Fruit fly (Drosophila melanogaster) whole organism, embryonic: ENCODE data around the gene Jhbp3.

Experiments
- Aef1 ChIP-seq: fragments of 200-800 bp; sonication (Bioruptor generic); IDR thresholded peaks from 3 replicates; pipeline ENCODE4 v1.3.6; 2022; ENCODE audit warnings: missing biosample characterization, missing genetic modification characterization
- CG11504 ChIP-seq: fragments of 200-800 bp; sonication (Bioruptor generic); optimal IDR thresholded peaks from 3 replicates; lab custom pipeline; 2019; ENCODE audit warnings: missing biosample characterization, mild to moderate bottlenecking, missing genetic modification characterization, moderate library complexity
- CG11723 ChIP-seq: fragments of 200-800 bp; sonication (Bioruptor generic); optimal IDR thresholded peaks from 2 replicates; lab custom pipeline; 2017; ENCODE audit warnings: missing biosample characterization, mild to moderate bottlenecking, missing genetic modification characterization
- CG12744 ChIP-seq: fragments of 200-800 bp; sonication (Bioruptor generic); optimal IDR thresholded peaks from 2 replicates; lab custom pipeline; 2016; ENCODE audit warnings: missing biosample characterization, missing genetic modification characterization
- CG12769 ChIP-seq: fragments of 200-800 bp; sonication (Bioruptor generic); optimal IDR thresholded peaks from 2 replicates; lab custom pipeline; 2019; ENCODE audit warnings: missing biosample characterization, mild to moderate bottlenecking, missing genetic modification characterization, moderate library complexity
- CG15269 ChIP-seq: fragments of 200-800 bp; sonication (Bioruptor generic); optimal IDR thresholded peaks from 2 replicates; lab custom pipeline; 2018; ENCODE audit warnings: missing biosample characterization, mild to moderate bottlenecking, missing genetic modification characterization, moderate library complexity
- CG17361 ChIP-seq: fragments of 200-800 bp; sonication (Bioruptor generic); IDR thresholded peaks from 3 replicates; pipeline ENCODE4 v1.3.6; 2022; ENCODE audit warnings: missing biosample characterization, missing genetic modification characterization
- CG17829 ChIP-seq: fragments of 200-800 bp; optimal IDR thresholded peaks from 2 replicates; lab custom pipeline; 2019; ENCODE audit warnings: missing biosample characterization, mild to moderate bottlenecking, missing genetic modification characterization, moderate library complexity
- CG18599 ChIP-seq: fragments of 200-800 bp; sonication (Bioruptor generic); optimal IDR thresholded peaks from 3 replicates; lab custom pipeline; 2017; ENCODE audit warnings: missing biosample characterization, missing genetic modification characterization, mild to moderate bottlenecking, moderate library complexity, missing genetic modification reagents
- CG2199 ChIP-seq: fragments of 200-800 bp; sonication (Bioruptor generic); IDR thresholded peaks from 3 replicates; pipeline ENCODE4 v1.3.6; 2022; ENCODE audit warnings: missing biosample characterization, missing genetic modification characterization
- CG2889 ChIP-seq: fragments of 200-800 bp; sonication (Bioruptor generic); IDR thresholded peaks from 3 replicates; pipeline ENCODE4 v1.3.6; 2022; ENCODE audit warnings: missing biosample characterization, missing genetic modification characterization
- CG4424 ChIP-seq: fragments of 200-800 bp; sonication (Bioruptor generic); optimal IDR thresholded peaks from 3 replicates; lab custom pipeline; 2016; ENCODE audit warnings: missing biosample characterization, missing genetic modification characterization
- CG4617 ChIP-seq: fragments of 200-800 bp; sonication (Bioruptor generic); optimal IDR thresholded peaks from 3 replicates; lab custom pipeline; 2016; ENCODE audit warnings: missing biosample characterization, missing genetic modification characterization, borderline replicate concordance
- CG5953 ChIP-seq: fragments of 200-800 bp; sonication (Bioruptor generic); IDR thresholded peaks from 2 replicates; pipeline ENCODE4 v1.3.6; 2022; ENCODE audit warnings: missing biosample characterization, missing genetic modification characterization
- CG6272 ChIP-seq: fragments of 200-800 bp; sonication (Bioruptor generic); IDR thresholded peaks from 2 replicates; pipeline ENCODE4 v1.3.6; 2022; ENCODE audit warnings: missing biosample characterization, missing genetic modification characterization
- CG7271 ChIP-seq: fragments of 200-800 bp; sonication (Bioruptor generic); optimal IDR thresholded peaks from 2 replicates; lab custom pipeline; 2018; ENCODE audit warnings: missing biosample characterization, mild to moderate bottlenecking, missing genetic modification characterization, moderate library complexity
- CG7556 ChIP-seq: fragments of 200-800 bp; sonication (Bioruptor generic); optimal IDR thresholded peaks from 2 replicates; lab custom pipeline; 2017; ENCODE audit warnings: missing biosample characterization, mild to moderate bottlenecking, missing genetic modification characterization
- CG8089 ChIP-seq: fragments of 200-800 bp; sonication (Bioruptor generic); optimal IDR thresholded peaks from 3 replicates; lab custom pipeline; 2016; ENCODE audit warnings: missing biosample characterization, missing genetic modification characterization
- CG8290 ChIP-seq, 3 experiments: fragments of 200-800 bp; sonication (Bioruptor generic); optimal IDR thresholded peaks; 2 replicates each; lab custom pipeline; 2016 to 2019; ENCODE audit warnings: missing biosample characterization in 3 of 3, missing genetic modification characterization in 3 of 3, mild to moderate bottlenecking in 2 of 3, moderate library complexity in 1 of 3
- CG9215 ChIP-seq: fragments of 200-800 bp; sonication (Bioruptor generic); IDR thresholded peaks from 2 replicates; pipeline ENCODE4 v1.3.6; 2022; ENCODE audit warnings: missing biosample characterization, missing genetic modification characterization
- D ChIP-seq, 2 experiments: fragments of 200-800 bp in 1 of 2; fragments of >200 bp in 1 of 2; sonication (Bioruptor generic) in 1 of 2; optimal IDR thresholded peaks; 2 replicates in 1 of 2; 3 replicates in 1 of 2; lab custom pipeline; 2017; ENCODE audit warnings: mild to moderate bottlenecking in 1 of 2, missing biosample characterization in 1 of 2, missing genetic modification characterization in 1 of 2, missing genetic modification reagents in 1 of 2
- GATAe ChIP-seq: fragments of 200-800 bp; sonication (Bioruptor generic); conservative IDR thresholded peaks from 2 replicates; pipeline ENCODE4 v1.3.6; 2022; ENCODE audit warnings: missing biosample characterization, missing genetic modification characterization
- Hr3 ChIP-seq: fragments of 200-800 bp; sonication (Bioruptor generic); optimal IDR thresholded peaks from 3 replicates; lab custom pipeline; 2016; ENCODE audit warnings: missing biosample characterization, missing genetic modification characterization
- Med ChIP-seq: fragments of 200-800 bp; sonication (Bioruptor generic); peaks from one replicate; lab custom pipeline; 2016; ENCODE audit warnings: missing biosample characterization, missing genetic modification characterization, mild to moderate bottlenecking, inconsistent platforms, moderate library complexity
- Pdp1 ChIP-seq, 2 experiments: fragments of 200-800 bp; sonication (Bioruptor generic); optimal IDR thresholded peaks; 3 replicates each; lab custom pipeline; 2016; ENCODE audit warnings: missing biosample characterization in 2 of 2, missing genetic modification characterization in 2 of 2, mild to moderate bottlenecking in 1 of 2, moderate library complexity in 1 of 2
- Rx ChIP-seq: fragments of 200-800 bp; sonication (Bioruptor generic); IDR thresholded peaks from 2 replicates; pipeline ENCODE4 v1.3.6; 2022; ENCODE audit warnings: missing biosample characterization, missing genetic modification characterization
- Sry-δ ChIP-seq: fragments of 200-800 bp; sonication (Bioruptor generic); optimal IDR thresholded peaks from 2 replicates; lab custom pipeline; 2016; ENCODE audit warnings: missing biosample characterization, missing genetic modification characterization
- Trl ChIP-seq, 3 experiments: fragments of >200 bp in 2 of 3; fragments of 200-800 bp in 1 of 3; sonication (Bioruptor generic) in 1 of 3; optimal IDR thresholded peaks; 2 replicates in 1 of 3; 3 replicates in 2 of 3; lab custom pipeline; 2016 to 2017; ENCODE audit warnings: missing biosample characterization in 1 of 3, missing genetic modification characterization in 1 of 3
- Xrp1 ChIP-seq: fragments of 200-800 bp; sonication (Bioruptor generic); IDR thresholded peaks from 2 replicates; pipeline ENCODE4 v1.3.6; 2022; ENCODE audit warnings: missing biosample characterization, missing genetic modification characterization
- ac ChIP-seq: fragments of 200-800 bp; sonication (Bioruptor generic); optimal IDR thresholded peaks from 3 replicates; lab custom pipeline; 2017; ENCODE audit warnings: missing biosample characterization, mild to moderate bottlenecking, missing genetic modification characterization
- ara ChIP-seq: fragments of 200-800 bp; sonication (Bioruptor generic); IDR thresholded peaks from 2 replicates; pipeline ENCODE4 v1.3.6; 2022; ENCODE audit warnings: missing biosample characterization, missing genetic modification characterization
- bcd ChIP-seq: fragments of 200-800 bp; sonication (Bioruptor generic); optimal IDR thresholded peaks from 2 replicates; lab custom pipeline; 2017; ENCODE audit warnings: missing biosample characterization, mild to moderate bottlenecking, missing genetic modification characterization
- bowl ChIP-seq: fragments of 200-800 bp; sonication (Bioruptor generic); IDR thresholded peaks from 2 replicates; pipeline ENCODE4 v1.3.6; 2022; ENCODE audit warnings: missing biosample characterization, missing genetic modification characterization
- chinmo ChIP-seq: fragments of 200-800 bp; sonication (Bioruptor generic); IDR thresholded peaks from 4 replicates; pipeline ENCODE4 v1.3.6; 2022; ENCODE audit warnings: missing biosample characterization, missing genetic modification characterization; ENCODE audit not compliant: partially characterized antibody
- gcm2 ChIP-seq: fragments of 200-800 bp; sonication (Bioruptor generic); optimal IDR thresholded peaks from 2 replicates; lab custom pipeline; 2016; ENCODE audit warnings: missing biosample characterization, missing genetic modification characterization
- hb ChIP-seq: fragments of 200-800 bp; sonication (Bioruptor generic); IDR thresholded peaks from 3 replicates; pipeline ENCODE4 v1.3.6; 2022; ENCODE audit warnings: missing biosample characterization, missing genetic modification characterization; ENCODE audit not compliant: partially characterized antibody
- jumu ChIP-seq: fragments of 200-800 bp; sonication (Bioruptor generic); optimal IDR thresholded peaks from 3 replicates; lab custom pipeline; 2016; ENCODE audit warnings: missing biosample characterization, missing genetic modification characterization
- klu ChIP-seq: fragments of 200-800 bp; sonication (Bioruptor generic); IDR thresholded peaks from 2 replicates; pipeline ENCODE4 v1.3.6; 2022; ENCODE audit warnings: missing biosample characterization, missing genetic modification characterization
- kni ChIP-seq: fragments of 200-800 bp; sonication (Bioruptor generic); optimal IDR thresholded peaks from 3 replicates; lab custom pipeline; 2017; ENCODE audit warnings: mild to moderate bottlenecking, missing biosample characterization, missing genetic modification reagents, missing genetic modification characterization
- lov ChIP-seq, 2 experiments: fragments of 200-800 bp in 1 of 2; fragments of >200 bp in 1 of 2; sonication (Bioruptor generic) in 1 of 2; IDR thresholded peaks in 1 of 2; optimal IDR thresholded peaks in 1 of 2; 2 replicates in 1 of 2; 3 replicates in 1 of 2; pipeline versions ENCODE4 v1.3.6 to Lab custom; 2017 to 2022; ENCODE audit warnings: missing biosample characterization in 1 of 2, missing genetic modification characterization in 1 of 2
- odd ChIP-seq: fragments of 200-800 bp; sonication (Bioruptor generic); optimal IDR thresholded peaks from 2 replicates; lab custom pipeline; 2017; ENCODE audit warnings: missing biosample characterization, mild to moderate bottlenecking, missing genetic modification characterization
- pzg ChIP-seq: fragments of 200-800 bp; sonication (Bioruptor generic); optimal IDR thresholded peaks from 3 replicates; lab custom pipeline; 2018; ENCODE audit warnings: missing biosample characterization, mild to moderate bottlenecking, missing genetic modification characterization, moderate library complexity
- sens ChIP-seq: fragments of 200-800 bp; sonication (Bioruptor generic); peaks from one replicate; lab custom pipeline; 2016; ENCODE audit warnings: missing biosample characterization, missing genetic modification characterization
- tap ChIP-seq: fragments of 200-800 bp; optimal IDR thresholded peaks from 3 replicates; lab custom pipeline; 2019; ENCODE audit warnings: missing biosample characterization, mild to moderate bottlenecking, missing genetic modification characterization, moderate library complexity
- tin ChIP-seq: fragments of 200-800 bp; sonication (Bioruptor generic); optimal IDR thresholded peaks from 3 replicates; lab custom pipeline; 2016; ENCODE audit warnings: missing biosample characterization, missing genetic modification characterization
- vvl ChIP-seq: fragments of 200-800 bp; sonication (Bioruptor generic); IDR thresholded peaks from 2 replicates; pipeline ENCODE4 v1.3.6; 2022; ENCODE audit warnings: missing biosample characterization, missing genetic modification characterization
- zf30C ChIP-seq: fragments of 200-800 bp; sonication (Bioruptor generic); optimal IDR thresholded peaks from 3 replicates; lab custom pipeline; 2018; ENCODE audit warnings: missing biosample characterization, mild to moderate bottlenecking, missing genetic modification characterization

Jhbp3 gene

dm6 chr3R:4989150-4990017 lies 34.3 kb upstream of the Jhbp3 start (continued):
- TF ChIP-seq CG4617 (GFP tag; lab: Kevin White, UChicago) = peak; percentile 8
- peak; percentile 12 for TF ChIP-seq CG12769 (tag; lab: Kevin White, UChicago)
- TF ChIP-seq CG11723 = peak; percentile 23
- TF ChIP-seq CG7271 (tag; lab: Kevin White, UChicago) = no peak
- peak; percentile 70 for TF ChIP-seq CG4424 (GFP tag; lab: Kevin White, UChicago)
- TF ChIP-seq D (optimal IDR thresholded peaks at IDR 0.05; lab: Kevin White, UChicago) = no peak
- TF ChIP-seq D (GFP tag; optimal IDR thresholded peaks at IDR 0.05; lab: Kevin White, UChicago) = peak; percentile 79
- peak; percentile 64 for TF ChIP-seq tin
- no peak for TF ChIP-seq ara (GFP tag; lab: Robert Waterston, UW)
- TF ChIP-seq zf30C = peak; percentile 88
- peak; percentile 44 for TF ChIP-seq odd (GFP tag; lab: Kevin White, UChicago)
- TF ChIP-seq GATAe = no peak
- no peak for TF ChIP-seq hb (GFP tag; lab: Robert Waterston, UW)
- TF ChIP-seq Rx (GFP tag; lab: Robert Waterston, UW) = no peak
- TF ChIP-seq bcd = peak; percentile 38
- no peak for TF ChIP-seq CG12744 (GFP tag; lab: Kevin White, UChicago)
- TF ChIP-seq CG8089 (GFP tag; lab: Kevin White, UChicago) = peak; percentile 34
- no peak for TF ChIP-seq tap (tag; lab: Kevin White, UChicago)
- peak; percentile 32 to 54 for TF ChIP-seq Pdp1 (GFP tag; optimal IDR thresholded peaks at IDR 0.05; lab: Kevin White, UChicago)
- TF ChIP-seq CG5953 (GFP tag; lab: Robert Waterston, UW) = no peak
- no peak for TF ChIP-seq Aef1 (GFP tag; lab: Robert Waterston, UW)
- TF ChIP-seq, all 482 proteins: peak for 197

dm6 chr3R:4987408-4987807 lies 32.4 kb upstream of the Jhbp3 start:
- no peak for TF ChIP-seq gcm2 (GFP tag; lab: Kevin White, UChicago)
- TF ChIP-seq Med (GFP tag; lab: Kevin White, UChicago) = peak; percentile 38
- no peak for TF ChIP-seq klu (GFP tag; lab: Robert Waterston, UW)
- no peak for TF ChIP-seq CG18599 (GFP tag; lab: Kevin White, UChicago)
- no peak for TF ChIP-seq pzg (GFP tag; lab: Kevin White, UChicago)
- no peak for TF ChIP-seq CG2889 (GFP tag; lab: Robert Waterston, UW)
- peak; percentile 23 for TF ChIP-seq CG15269 (tag; lab: Kevin White, UChicago)
- TF ChIP-seq vvl (GFP tag; lab: Robert Waterston, UW) = peak; percentile 18; the same call in 1 of the 2 replicates
- TF ChIP-seq odd (GFP tag; lab: Kevin White, UChicago) = peak; percentile 13
- TF ChIP-seq CG17829 (tag; lab: Kevin White, UChicago) = no peak
- TF ChIP-seq kni (GFP tag; lab: Kevin White, UChicago) = peak; percentile 20
- peak; percentile 23 for TF ChIP-seq ac (GFP tag; lab: Kevin White, UChicago)
- no peak for TF ChIP-seq Xrp1
- no peak for TF ChIP-seq jumu (GFP tag; lab: Kevin White, UChicago)
- TF ChIP-seq CG9215 (GFP tag; lab: Robert Waterston, UW) = no peak
- TF ChIP-seq CG2199 = peak; percentile 84; the same call in 2 of the 3 replicates
- no peak for TF ChIP-seq lov (optimal IDR thresholded peaks at IDR 0.05; lab: Kevin White, UChicago)
- 0 out of 3 replicates have a peak, but pooled peaks have one; percentile 34 for TF ChIP-seq lov (GFP tag; IDR thresholded peaks at IDR 0.05; lab: Robert Waterston, UW)
- TF ChIP-seq CG6272 (GFP tag; lab: Robert Waterston, UW) = no peak
- TF ChIP-seq CG11504 (tag; lab: Kevin White, UChicago) = no peak
- TF ChIP-seq Sry-δ (GFP tag; lab: Kevin White, UChicago) = no peak
- 0 out of 4 replicates have a peak, but pooled peaks have one; percentile 51 for TF ChIP-seq chinmo (GFP tag; lab: Robert Waterston, UW)
- TF ChIP-seq bowl = no peak
- TF ChIP-seq sens (GFP tag; lab: Kevin White, UChicago) = peak; percentile 30
- no peak for TF ChIP-seq CG8290 (GFP tag; optimal IDR thresholded peaks at IDR 0.05; lab: Kevin White, UChicago)
- peak in 1 of 2 experiments; percentile 26 for TF ChIP-seq CG8290 (tag; optimal IDR thresholded peaks at IDR 0.05; lab: Kevin White, UChicago)
- no peak for TF ChIP-seq Hr3 (GFP tag; lab: Kevin White, UChicago)
- no peak for TF ChIP-seq CG7556 (GFP tag; lab: Kevin White, UChicago)
- no peak for TF ChIP-seq CG17361
- TF ChIP-seq Trl (optimal IDR thresholded peaks at IDR 0.05; lab: Kevin White, UChicago) = no peak
- no peak for TF ChIP-seq Trl (GFP tag; optimal IDR thresholded peaks at IDR 0.05; lab: Kevin White, UChicago)
